Worm (Caenorhabditis elegans): ENCODE results near the gene moc-5.

ce11 chrX:9540464-9540863, 25.3 kb downstream of the moc-5 start:
- TF ChIP-seq nhr-11 (tag; optimal IDR thresholded peaks at IDR 0.05), result no peak
- no peak for TF ChIP-seq ref-2 (tag; optimal IDR thresholded peaks at IDR 0.05)
- no peak for TF ChIP-seq ceh-45 (GFP tag; IDR thresholded peaks at IDR 0.05)
- TF ChIP-seq ceh-2 (tag; optimal IDR thresholded peaks at IDR 0.05), result no peak
- no peak for TF ChIP-seq fkh-10 (GFP tag; optimal IDR thresholded peaks at IDR 0.05)
- TF ChIP-seq ama-1 (optimal IDR thresholded peaks at IDR 0.05), result no peak
- TF ChIP-seq hlh-15 (tag; optimal IDR thresholded peaks at IDR 0.05), result no peak
- TF ChIP-seq C08G9.2 (tag; optimal IDR thresholded peaks at IDR 0.05), result no peak
- TF ChIP-seq ceh-9 (tag; optimal IDR thresholded peaks at IDR 0.05), result no peak
- no peak for TF ChIP-seq odd-2 (tag; optimal IDR thresholded peaks at IDR 0.05)
